Worm (Caenorhabditis elegans) whole organism, L3 larva: ENCODE results near the gene lmtr-5.

Source experiments
- ZK546.5 ChIP-seq: sonication (generic microtip); optimal IDR thresholded peaks from 2 replicates; lab custom pipeline; 2017; ENCODE audit warnings: missing biosample characterization, missing genetic modification characterization
- egl-27 ChIP-seq: sonication (generic microtip); optimal IDR thresholded peaks from 4 replicates; lab custom pipeline; 2017; ENCODE audit warnings: missing biosample characterization, missing genetic modification reagents, missing genetic modification characterization
- elt-1 ChIP-seq: fragments of 150-350 bp; optimal IDR thresholded peaks from 2 replicates; lab custom pipeline; 2014; ENCODE audit warnings: missing biosample characterization, missing genetic modification characterization
- nhr-76 ChIP-seq: fragments of 150-350 bp; sonication (generic microtip); optimal IDR thresholded peaks from 5 replicates; lab custom pipeline; 2014; ENCODE audit warnings: missing biosample characterization, missing genetic modification characterization
- unc-39 ChIP-seq: sonication (generic microtip); optimal IDR thresholded peaks from 4 replicates; lab custom pipeline; 2017; ENCODE audit warnings: missing biosample characterization, missing genetic modification characterization
- zag-1 ChIP-seq: fragments of 150-350 bp; optimal IDR thresholded peaks from 2 replicates; lab custom pipeline; 2014; ENCODE audit warnings: missing biosample characterization, missing genetic modification characterization

DNA sequence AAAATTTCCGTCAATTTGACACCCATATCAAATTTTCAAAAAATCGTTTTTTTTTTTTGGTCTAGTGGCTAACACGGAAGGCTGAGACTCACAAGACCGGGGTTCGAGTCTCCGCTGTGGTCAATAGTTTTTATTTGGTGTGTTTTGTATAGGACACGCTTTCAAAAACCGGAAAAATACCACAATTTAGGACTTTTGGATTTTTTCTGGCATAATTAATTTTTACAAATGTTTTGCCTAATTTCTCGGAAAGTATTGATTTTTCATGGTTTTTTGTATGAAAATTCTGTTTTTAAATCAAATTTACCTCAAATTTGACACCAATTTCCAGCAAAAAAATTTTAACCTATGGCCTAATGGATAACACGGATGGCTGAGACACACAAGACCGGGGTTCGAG is 2.5 kb downstream of the lmtr-5 start, which contains the start of gene mks-1:
- TF ChIP-seq egl-27 (tag; lab: Kevin White, UChicago) = no peak
- TF ChIP-seq unc-39 (tag; lab: Kevin White, UChicago) = no peak
- no peak for TF ChIP-seq ZK546.5
- no peak for TF ChIP-seq zag-1 (tag; lab: Kevin White, UChicago)
- TF ChIP-seq elt-1 (tag; lab: Kevin White, UChicago) = no peak
- TF ChIP-seq nhr-76 (tag; lab: Kevin White, UChicago) = no peak
